Worm (Caenorhabditis elegans): ENCODE results near the gene aat-8.

aat-8 gene

ce11 chrIV:3859552-3859951 is 5.3 kb downstream of the aat-8 start:
- TF ChIP-seq tra-4 (tag; optimal IDR thresholded peaks at IDR 0.05) (no peak), hmg-4 (GFP tag; optimal IDR thresholded peaks at IDR 0.05) (no peak), ets-7 (tag; optimal IDR thresholded peaks at IDR 0.05) (no peak), sea-1 (GFP tag; conservative IDR thresholded peaks at IDR 0.05) (no peak), B0310.2 (tag; optimal IDR thresholded peaks at IDR 0.05) (no peak), tbx-11 (GFP tag; IDR thresholded peaks at IDR 0.05) (no peak), ama-1 (optimal IDR thresholded peaks at IDR 0.05) (no peak), scrt-1 (GFP tag; IDR thresholded peaks at IDR 0.05) (no peak), hmbx-1 (tag; optimal IDR thresholded peaks at IDR 0.05) (no peak), ceh-36 (tag; optimal IDR thresholded peaks at IDR 0.05) (no peak), hnd-1 (tag; optimal IDR thresholded peaks at IDR 0.05) (no peak), aly-1 (tag; optimal IDR thresholded peaks at IDR 0.05) (no peak), flt-1 (GFP tag; IDR thresholded peaks at IDR 0.05) (no peak)

DNA sequence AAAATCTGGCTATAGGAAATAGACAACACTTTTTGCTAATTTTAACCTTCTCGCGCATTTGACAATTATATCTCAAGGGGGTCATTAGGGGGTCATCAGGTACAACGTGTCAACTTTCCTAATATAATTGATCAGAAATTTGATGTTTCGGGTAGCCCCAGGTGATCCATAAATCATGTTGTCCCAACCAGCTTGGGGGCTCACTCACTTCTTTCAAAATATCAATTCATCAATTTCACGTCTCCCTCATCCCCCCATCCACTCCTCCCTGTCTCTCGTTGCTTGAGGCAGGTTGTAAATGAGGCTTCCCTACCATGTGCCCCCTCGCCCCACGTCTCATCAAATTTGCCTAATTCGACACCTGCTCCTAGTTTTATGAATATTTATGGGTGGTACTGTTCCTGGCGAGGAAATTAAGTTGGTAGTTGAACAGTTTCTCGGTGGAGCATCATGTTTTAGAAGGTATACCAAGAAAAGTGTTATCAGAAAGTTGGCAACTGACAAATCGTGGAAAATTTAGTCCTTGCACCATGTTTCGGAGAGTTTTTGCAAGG is 6.8 kb downstream of the aat-8 start:
- no peak for TF ChIP-seq ceh-13 (GFP tag; optimal IDR thresholded peaks at IDR 0.05)
- TF ChIP-seq F13C5.2 (tag; optimal IDR thresholded peaks at IDR 0.05), result no peak
- no peak for TF ChIP-seq ama-1 (optimal IDR thresholded peaks at IDR 0.05)
- no peak for TF ChIP-seq sea-1 (GFP tag; conservative IDR thresholded peaks at IDR 0.05)
- TF ChIP-seq scrt-1 (GFP tag; IDR thresholded peaks at IDR 0.05), result no peak
- no peak for TF ChIP-seq flt-1 (GFP tag; IDR thresholded peaks at IDR 0.05)
- no peak for TF ChIP-seq hmg-4 (GFP tag; optimal IDR thresholded peaks at IDR 0.05)
- no peak for TF ChIP-seq hnd-1 (tag; optimal IDR thresholded peaks at IDR 0.05)
- TF ChIP-seq ceh-36 (tag; optimal IDR thresholded peaks at IDR 0.05), result no peak
- no peak for TF ChIP-seq aly-1 (tag; optimal IDR thresholded peaks at IDR 0.05)
- no peak for TF ChIP-seq hmbx-1 (tag; optimal IDR thresholded peaks at IDR 0.05)
- TF ChIP-seq tra-4 (tag; optimal IDR thresholded peaks at IDR 0.05), result no peak
- no peak for TF ChIP-seq ets-7 (tag; optimal IDR thresholded peaks at IDR 0.05)
- TF ChIP-seq tbx-37 (GFP tag; conservative IDR thresholded peaks at IDR 0.05), result no peak
- TF ChIP-seq pes-1 (GFP tag; IDR thresholded peaks at IDR 0.05), result no peak
- no peak for TF ChIP-seq tbx-11 (GFP tag; IDR thresholded peaks at IDR 0.05)

DNA sequence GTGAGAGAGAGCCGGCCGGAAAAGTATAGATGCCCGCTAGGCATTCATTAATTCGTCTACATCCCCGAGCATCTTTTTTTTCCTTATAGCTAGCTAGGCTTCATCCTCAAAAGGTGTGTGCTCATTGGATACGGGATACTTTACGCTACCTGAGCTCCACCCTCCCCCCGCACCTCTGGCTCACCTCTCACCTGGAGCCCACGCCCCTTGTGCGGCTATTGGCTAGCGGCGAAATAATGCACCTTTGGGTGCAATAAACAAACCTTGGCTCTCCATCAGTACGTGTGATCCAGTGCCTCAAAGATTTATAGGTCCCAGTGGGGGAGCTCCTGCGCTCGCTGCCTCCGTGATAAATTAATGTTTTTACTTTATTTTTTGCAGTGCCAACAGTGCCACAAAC is 8.7 kb downstream of the aat-8 start:
- 0 out of 2 replicates have a peak, but pooled peaks have one; percentile 18 for TF ChIP-seq pes-1 (GFP tag; IDR thresholded peaks at IDR 0.05)
- TF ChIP-seq tbx-11 (GFP tag; IDR thresholded peaks at IDR 0.05), result no peak
- TF ChIP-seq F13C5.2 (tag; optimal IDR thresholded peaks at IDR 0.05), result no peak
- peak; percentile 15 for TF ChIP-seq hmg-4 (GFP tag; optimal IDR thresholded peaks at IDR 0.05)

- no peak for TF ChIP-seq B0310.2 (tag; optimal IDR thresholded peaks at IDR 0.05)
These were observed 9.3 kb downstream of the aat-8 start, which contains the start of gene zag-1 for ce11 chrIV:3855543-3855942. TSS of gene zag-1 (plus strand) at chrIV:3855843.

- no peak for TF ChIP-seq hmbx-1 (tag; optimal IDR thresholded peaks at IDR 0.05)
- TF ChIP-seq aly-1 (tag; optimal IDR thresholded peaks at IDR 0.05), result peak; percentile 20
These were observed 10.2 kb downstream of the aat-8 start for ce11 chrIV:3854606-3855005.

DNA sequence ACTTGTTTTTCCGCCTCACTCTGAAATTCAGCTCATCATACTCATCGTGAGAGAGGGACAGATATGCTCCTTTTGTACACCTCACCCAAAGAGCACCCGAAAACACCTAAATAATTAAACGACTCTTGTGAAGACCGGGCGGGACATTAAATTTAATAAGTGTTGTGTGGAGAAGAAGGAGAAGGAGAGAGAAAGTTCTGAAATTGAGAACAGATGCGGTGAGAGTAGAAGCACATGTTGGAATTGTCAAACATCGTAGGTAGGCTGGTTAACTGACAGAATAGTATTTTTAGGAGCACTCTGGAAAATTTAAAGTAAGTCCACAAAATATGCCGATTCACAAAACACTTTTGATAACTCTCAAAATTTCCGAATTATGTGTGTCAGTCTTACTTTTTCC is 11.3 kb downstream of the aat-8 start:
- no peak for TF ChIP-seq aly-1 (tag; optimal IDR thresholded peaks at IDR 0.05)
- TF ChIP-seq sea-1 (GFP tag; conservative IDR thresholded peaks at IDR 0.05), result no peak
- TF ChIP-seq pes-1 (GFP tag; IDR thresholded peaks at IDR 0.05), result no peak
- no peak for TF ChIP-seq hmbx-1 (tag; optimal IDR thresholded peaks at IDR 0.05)
- no peak for TF ChIP-seq hmg-4 (GFP tag; optimal IDR thresholded peaks at IDR 0.05)
- TF ChIP-seq scrt-1 (GFP tag; IDR thresholded peaks at IDR 0.05), result no peak

DNA sequence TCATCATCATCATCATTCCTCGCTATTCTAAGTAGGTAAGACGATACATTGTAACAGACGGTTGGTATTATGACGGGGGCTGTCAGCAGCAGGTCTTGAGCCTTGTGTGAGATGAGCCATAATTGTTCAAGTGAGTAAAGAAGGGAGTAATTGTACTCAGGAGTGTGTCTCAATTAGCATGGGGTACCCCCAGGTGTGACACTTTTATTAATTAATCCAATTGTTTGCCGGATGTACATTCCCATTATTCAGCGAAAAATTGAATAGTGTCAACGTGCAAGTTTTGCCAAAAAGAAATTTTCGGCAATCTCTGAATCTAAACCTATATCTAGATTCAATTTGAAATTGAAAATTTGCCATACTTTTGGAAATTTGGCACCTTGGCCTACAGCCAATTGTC is 15.9 kb downstream of the aat-8 start:
- TF ChIP-seq F13C5.2 (tag; optimal IDR thresholded peaks at IDR 0.05), result no peak
- no peak for TF ChIP-seq B0310.2 (tag; optimal IDR thresholded peaks at IDR 0.05)
- no peak for TF ChIP-seq ets-7 (tag; optimal IDR thresholded peaks at IDR 0.05)
- TF ChIP-seq tbx-37 (GFP tag; conservative IDR thresholded peaks at IDR 0.05), result no peak
- no peak for TF ChIP-seq pes-1 (GFP tag; IDR thresholded peaks at IDR 0.05)
- TF ChIP-seq hmbx-1 (tag; optimal IDR thresholded peaks at IDR 0.05), result no peak

DNA sequence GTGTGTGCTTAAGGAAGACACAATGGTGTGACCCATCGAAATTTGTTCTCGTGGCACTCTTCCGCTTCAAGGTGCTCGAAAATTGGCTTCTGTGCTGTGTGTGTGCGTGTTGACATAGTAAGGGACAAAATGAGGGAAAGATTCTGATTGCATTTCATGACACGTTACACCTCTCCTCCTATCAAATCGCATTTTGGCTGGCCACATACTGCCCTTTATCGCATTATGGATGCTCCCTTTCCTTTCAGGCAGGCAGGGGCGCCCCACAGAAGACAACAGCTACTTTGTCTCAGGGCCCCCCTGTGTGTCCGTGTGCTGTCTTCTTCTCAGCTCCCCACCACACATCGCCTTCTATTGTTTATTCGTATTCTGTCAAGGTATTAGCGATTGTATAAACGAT is 17.4 kb downstream of the aat-8 start:
- TF ChIP-seq ama-1 (optimal IDR thresholded peaks at IDR 0.05) (no peak), flt-1 (GFP tag; IDR thresholded peaks at IDR 0.05) (no peak), hnd-1 (tag; optimal IDR thresholded peaks at IDR 0.05) (no peak), hmbx-1 (tag; optimal IDR thresholded peaks at IDR 0.05) (no peak), ets-7 (tag; optimal IDR thresholded peaks at IDR 0.05) (no peak), sea-1 (GFP tag; conservative IDR thresholded peaks at IDR 0.05) (no peak), F13C5.2 (tag; optimal IDR thresholded peaks at IDR 0.05) (no peak), tbx-37 (GFP tag; conservative IDR thresholded peaks at IDR 0.05) (no peak), hmg-4 (GFP tag; optimal IDR thresholded peaks at IDR 0.05) (no peak), scrt-1 (GFP tag; IDR thresholded peaks at IDR 0.05) (no peak), aly-1 (tag; optimal IDR thresholded peaks at IDR 0.05) (no peak), pes-1 (GFP tag; IDR thresholded peaks at IDR 0.05) (no peak), tra-4 (tag; optimal IDR thresholded peaks at IDR 0.05) (no peak), ceh-13 (GFP tag; optimal IDR thresholded peaks at IDR 0.05) (no peak), B0310.2 (tag; optimal IDR thresholded peaks at IDR 0.05) (no peak), tbx-11 (GFP tag; IDR thresholded peaks at IDR 0.05) (no peak)

DNA sequence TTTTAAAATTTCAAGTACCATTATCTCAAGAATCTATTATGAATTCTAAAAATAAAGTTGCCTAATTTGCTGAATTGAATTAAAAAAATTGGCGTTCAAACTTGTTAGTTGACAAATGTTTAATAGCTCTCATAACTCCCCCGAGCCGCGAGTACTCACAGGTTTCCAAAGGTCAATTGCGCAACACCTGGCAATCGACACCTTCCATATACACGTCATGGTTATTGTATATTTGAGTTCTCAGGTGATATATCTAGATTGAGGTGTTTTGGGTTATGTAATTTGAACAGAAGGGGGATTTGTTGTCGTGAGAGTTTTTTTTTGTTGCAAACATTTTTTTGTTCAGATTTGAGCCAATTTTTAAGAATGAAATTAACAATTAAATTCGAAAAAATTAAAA is 20.3 kb downstream of the aat-8 start:
- TF ChIP-seq B0310.2 (tag; optimal IDR thresholded peaks at IDR 0.05), result no peak
- no peak for TF ChIP-seq sea-1 (GFP tag; conservative IDR thresholded peaks at IDR 0.05)
- TF ChIP-seq tbx-37 (GFP tag; conservative IDR thresholded peaks at IDR 0.05), result no peak
- no peak for TF ChIP-seq tra-4 (tag; optimal IDR thresholded peaks at IDR 0.05)
- TF ChIP-seq F13C5.2 (tag; optimal IDR thresholded peaks at IDR 0.05), result no peak
- no peak for TF ChIP-seq tbx-11 (GFP tag; IDR thresholded peaks at IDR 0.05)
- no peak for TF ChIP-seq ets-7 (tag; optimal IDR thresholded peaks at IDR 0.05)
- TF ChIP-seq ceh-13 (GFP tag; optimal IDR thresholded peaks at IDR 0.05), result no peak
- TF ChIP-seq pes-1 (GFP tag; IDR thresholded peaks at IDR 0.05), result no peak
- TF ChIP-seq ama-1 (optimal IDR thresholded peaks at IDR 0.05), result no peak
- no peak for TF ChIP-seq hmg-4 (GFP tag; optimal IDR thresholded peaks at IDR 0.05)
- no peak for TF ChIP-seq flt-1 (GFP tag; IDR thresholded peaks at IDR 0.05)
- no peak for TF ChIP-seq hnd-1 (tag; optimal IDR thresholded peaks at IDR 0.05)
- no peak for TF ChIP-seq hmbx-1 (tag; optimal IDR thresholded peaks at IDR 0.05)
- TF ChIP-seq scrt-1 (GFP tag; IDR thresholded peaks at IDR 0.05), result no peak
- TF ChIP-seq aly-1 (tag; optimal IDR thresholded peaks at IDR 0.05), result no peak
- no peak for TF ChIP-seq ceh-36 (tag; optimal IDR thresholded peaks at IDR 0.05)

All from whole organism, early embryonic.